Worm (Caenorhabditis elegans) whole organism, L1 larva: Measurements from ENCODE around the gene rbx-1.

Source experiments
- ceh-8 ChIP-seq: fragments of 200-800 bp; sonication (Bioruptor generic); optimal IDR thresholded peaks from 2 replicates; lab custom pipeline; 2018; ENCODE audit warnings: mild to moderate bottlenecking, missing genetic modification characterization, moderate library complexity, missing compliant biosample characterization
- nhr-237 ChIP-seq: fragments of 150-350 bp; optimal IDR thresholded peaks from 2 replicates; lab custom pipeline; 2014; ENCODE audit warnings: missing biosample characterization, missing genetic modification characterization
- nhr-84 ChIP-seq: sonication (generic microtip); optimal IDR thresholded peaks from 2 replicates; lab custom pipeline; 2017; ENCODE audit warnings: missing biosample characterization, missing genetic modification characterization

- no peak for TF ChIP-seq ceh-8 (GFP tag; lab: Kevin White, UChicago)
- TF ChIP-seq nhr-237 (tag; lab: Kevin White, UChicago): no peak
- TF ChIP-seq nhr-84 (tag; lab: Kevin White, UChicago): no peak
Measured at ce11 chrV:9738077-9738705, 47.9 kb upstream of the rbx-1 start.
